Worm (Caenorhabditis elegans) whole organism, L4/young adult: Measurements from ENCODE around the gene zipt-2.1.

Experiments used
- W03F9.2 ChIP-seq: fragments of 150-350 bp; optimal IDR thresholded peaks from 2 replicates; lab custom pipeline; 2014; ENCODE audit warnings: missing biosample characterization, missing genetic modification characterization
- him-1 ChIP-seq: sonication (generic microtip); optimal IDR thresholded peaks from 2 replicates; lab custom pipeline; 2016; ENCODE audit warnings: missing genotype, missing genetic modification reagents, missing genetic modification characterization, missing compliant biosample characterization

- TF ChIP-seq him-1, result no peak
- no peak for TF ChIP-seq W03F9.2 (tag; lab: Kevin White, UChicago)
These were observed 16.5 kb downstream of the zipt-2.1 start for ce11 chrIV:10815950-10816349.
